Fruit fly (Drosophila melanogaster): Measurements from ENCODE around the gene Dred.

The Dred gene

DNA sequence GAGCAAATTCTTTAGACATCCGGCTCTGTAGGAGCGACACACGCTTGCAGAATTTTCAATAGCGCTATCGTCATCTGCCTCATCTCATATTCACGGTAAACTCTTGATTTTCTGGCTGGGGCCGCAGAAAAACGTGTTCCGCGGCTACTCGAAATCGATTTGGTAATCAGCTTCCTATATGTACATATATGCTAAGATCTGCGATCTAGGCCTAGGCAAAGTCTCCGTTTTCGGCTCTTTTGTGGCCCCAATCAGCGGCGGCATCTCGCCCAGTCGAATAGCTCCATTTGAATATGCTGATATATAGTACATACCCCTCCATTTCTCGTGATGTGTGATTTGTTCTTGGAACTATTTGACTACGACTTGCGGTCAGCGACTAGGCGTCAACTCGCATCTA is 19.0 kb upstream of the Dred start:
- TF ChIP-seq Sin3A (optimal IDR thresholded peaks at IDR 0.05) (no peak), insv (optimal IDR thresholded peaks at IDR 0.05) (no peak), Myc (optimal IDR thresholded peaks at IDR 0.05) (no peak)

DNA sequence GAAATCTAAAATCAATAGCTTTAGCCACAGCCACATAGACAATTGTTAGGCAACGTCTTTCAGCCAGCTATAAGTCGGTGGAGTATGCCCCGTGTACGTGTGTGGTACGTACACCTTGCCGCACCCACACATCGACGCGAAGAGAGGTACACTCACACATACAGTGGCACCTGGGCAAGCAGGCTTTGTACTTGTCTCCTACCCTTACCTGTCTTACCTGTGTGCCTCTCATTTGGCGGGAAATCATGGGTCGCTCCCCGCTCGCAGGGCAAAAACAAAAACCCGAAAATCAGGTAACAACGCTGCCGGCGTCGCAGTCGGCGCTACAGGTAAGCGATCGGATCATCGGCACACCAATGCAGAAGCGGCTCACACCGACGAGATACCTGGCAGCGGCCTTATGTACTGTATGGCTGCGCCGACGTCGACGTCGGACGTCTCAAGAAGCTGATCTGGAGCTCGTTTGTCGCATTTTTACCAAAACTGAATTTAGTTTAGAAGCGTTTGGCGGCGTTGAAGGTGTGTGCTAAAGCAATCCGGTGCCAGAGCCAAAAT is 18.2 kb upstream of the Dred start:
- no peak for TF ChIP-seq ttk (optimal IDR thresholded peaks at IDR 0.05)
- TF ChIP-seq Sin3A (optimal IDR thresholded peaks at IDR 0.05), result no peak
- TF ChIP-seq psq (optimal IDR thresholded peaks at IDR 0.05), result no peak
- no peak for TF ChIP-seq h (optimal IDR thresholded peaks at IDR 0.05)
- no peak for TF ChIP-seq Myc (optimal IDR thresholded peaks at IDR 0.05)
- no peak for TF ChIP-seq insv (optimal IDR thresholded peaks at IDR 0.05)

dm6 chr3L:19561745-19562144 is 17.7 kb upstream of the Dred start:
- TF ChIP-seq ttk (optimal IDR thresholded peaks at IDR 0.05), result no peak
- TF ChIP-seq Sin3A (optimal IDR thresholded peaks at IDR 0.05), result no peak
- no peak for TF ChIP-seq psq (optimal IDR thresholded peaks at IDR 0.05)
- no peak for TF ChIP-seq Myc (optimal IDR thresholded peaks at IDR 0.05)
- TF ChIP-seq h (optimal IDR thresholded peaks at IDR 0.05), result no peak
- TF ChIP-seq insv (optimal IDR thresholded peaks at IDR 0.05), result no peak

DNA sequence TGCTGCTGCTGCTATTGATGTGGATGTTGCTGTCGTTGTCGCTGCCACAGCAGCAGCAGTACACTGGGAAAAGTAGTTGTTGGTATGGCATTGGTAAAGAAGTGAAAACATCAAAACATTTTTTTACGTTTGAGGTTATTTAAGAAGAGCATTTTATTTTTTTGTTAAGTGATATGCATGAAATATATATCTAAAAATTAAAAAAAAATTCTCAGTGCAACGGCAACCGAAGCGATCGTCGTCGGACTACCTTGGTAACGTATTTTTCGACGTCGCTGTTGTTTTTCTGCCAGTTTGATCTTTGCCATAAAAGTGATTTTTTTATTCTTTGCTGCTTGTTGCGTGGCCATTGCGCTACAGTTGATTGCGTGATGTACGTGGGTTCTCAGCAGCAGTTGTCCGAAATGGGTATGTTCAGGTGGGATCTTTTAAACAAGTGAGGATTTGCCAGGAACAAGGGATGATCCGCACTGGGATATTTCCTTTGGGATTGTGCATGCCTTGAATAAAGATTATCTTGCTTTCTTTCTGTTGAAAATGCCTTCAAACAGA is 16.8 kb upstream of the Dred start:
- TF ChIP-seq psq (optimal IDR thresholded peaks at IDR 0.05) (no peak), insv (optimal IDR thresholded peaks at IDR 0.05) (no peak), h (optimal IDR thresholded peaks at IDR 0.05) (no peak), Sin3A (optimal IDR thresholded peaks at IDR 0.05) (no peak), Myc (optimal IDR thresholded peaks at IDR 0.05) (no peak), ttk (optimal IDR thresholded peaks at IDR 0.05) (no peak)

DNA sequence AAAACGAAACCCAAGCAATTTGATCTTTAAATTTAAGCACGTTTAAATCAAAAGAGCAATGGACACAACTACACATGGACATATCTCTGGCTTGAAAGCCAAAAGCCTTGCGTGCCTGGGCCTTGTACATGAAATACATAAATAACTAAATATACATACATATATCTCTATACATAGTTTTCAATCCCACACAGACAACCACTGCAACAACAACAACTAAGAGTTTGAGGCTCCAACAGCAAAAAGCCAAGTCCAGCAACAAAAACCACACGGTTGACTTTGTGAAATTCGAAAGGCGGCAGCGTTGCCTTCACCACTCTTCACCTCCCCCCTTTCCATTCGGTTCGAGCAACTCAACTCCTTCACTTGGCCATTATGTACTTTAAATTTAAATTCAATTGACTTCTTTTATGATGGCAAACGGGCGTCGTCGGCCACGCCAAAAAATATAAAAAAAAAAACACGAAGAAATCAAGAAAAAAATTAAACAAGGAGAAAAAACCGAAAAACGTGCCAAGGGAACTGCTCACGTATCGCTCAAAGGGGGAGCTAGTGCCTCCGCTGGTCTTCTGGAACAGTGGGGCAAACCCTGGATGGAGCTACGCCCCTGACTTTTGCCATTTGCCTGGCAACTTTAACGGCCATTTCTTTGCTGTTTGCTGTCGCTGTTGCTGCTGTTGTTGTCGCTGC is 16.1 kb upstream of the Dred start:
- TF ChIP-seq Myc (optimal IDR thresholded peaks at IDR 0.05) (no peak), ttk (optimal IDR thresholded peaks at IDR 0.05) (no peak), h (optimal IDR thresholded peaks at IDR 0.05) (no peak), psq (optimal IDR thresholded peaks at IDR 0.05) (no peak), Sin3A (optimal IDR thresholded peaks at IDR 0.05) (no peak), insv (optimal IDR thresholded peaks at IDR 0.05) (no peak)

- TF ChIP-seq insv (optimal IDR thresholded peaks at IDR 0.05) (no peak), ttk (optimal IDR thresholded peaks at IDR 0.05) (no peak), h (optimal IDR thresholded peaks at IDR 0.05) (no peak), Sin3A (optimal IDR thresholded peaks at IDR 0.05) (no peak), Myc (optimal IDR thresholded peaks at IDR 0.05) (no peak), psq (optimal IDR thresholded peaks at IDR 0.05) (no peak)
These were observed 15.2 kb upstream of the Dred start for dm6 chr3L:19559171-19559570.

DNA sequence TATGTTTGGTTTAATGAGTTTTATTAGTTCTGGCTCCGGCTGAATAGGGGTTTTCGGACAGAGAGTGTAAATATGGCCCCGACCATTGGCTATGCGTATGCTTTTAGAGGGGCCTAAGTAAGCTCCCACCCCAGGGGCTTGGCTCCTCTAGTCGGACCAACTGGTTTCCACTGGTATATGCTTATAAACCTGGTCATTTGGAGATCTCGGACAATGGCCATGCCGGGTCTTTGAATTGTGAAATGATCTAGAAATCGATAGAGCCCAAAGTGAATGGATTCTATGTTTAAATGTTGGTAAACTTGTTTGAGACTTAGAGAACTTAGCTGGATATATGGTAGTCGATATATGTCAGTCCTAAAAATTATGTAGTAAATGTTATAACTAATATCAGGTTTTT is 14.7 kb upstream of the Dred start:
- TF ChIP-seq Myc (optimal IDR thresholded peaks at IDR 0.05) (no peak), h (optimal IDR thresholded peaks at IDR 0.05) (no peak), insv (optimal IDR thresholded peaks at IDR 0.05) (no peak), ttk (optimal IDR thresholded peaks at IDR 0.05) (no peak), Sin3A (optimal IDR thresholded peaks at IDR 0.05) (no peak), psq (optimal IDR thresholded peaks at IDR 0.05) (no peak)

dm6 chr3L:19557996-19558375 is 14.0 kb upstream of the Dred start:
- TF ChIP-seq psq (optimal IDR thresholded peaks at IDR 0.05), result no peak
- no peak for TF ChIP-seq Myc (optimal IDR thresholded peaks at IDR 0.05)

DNA sequence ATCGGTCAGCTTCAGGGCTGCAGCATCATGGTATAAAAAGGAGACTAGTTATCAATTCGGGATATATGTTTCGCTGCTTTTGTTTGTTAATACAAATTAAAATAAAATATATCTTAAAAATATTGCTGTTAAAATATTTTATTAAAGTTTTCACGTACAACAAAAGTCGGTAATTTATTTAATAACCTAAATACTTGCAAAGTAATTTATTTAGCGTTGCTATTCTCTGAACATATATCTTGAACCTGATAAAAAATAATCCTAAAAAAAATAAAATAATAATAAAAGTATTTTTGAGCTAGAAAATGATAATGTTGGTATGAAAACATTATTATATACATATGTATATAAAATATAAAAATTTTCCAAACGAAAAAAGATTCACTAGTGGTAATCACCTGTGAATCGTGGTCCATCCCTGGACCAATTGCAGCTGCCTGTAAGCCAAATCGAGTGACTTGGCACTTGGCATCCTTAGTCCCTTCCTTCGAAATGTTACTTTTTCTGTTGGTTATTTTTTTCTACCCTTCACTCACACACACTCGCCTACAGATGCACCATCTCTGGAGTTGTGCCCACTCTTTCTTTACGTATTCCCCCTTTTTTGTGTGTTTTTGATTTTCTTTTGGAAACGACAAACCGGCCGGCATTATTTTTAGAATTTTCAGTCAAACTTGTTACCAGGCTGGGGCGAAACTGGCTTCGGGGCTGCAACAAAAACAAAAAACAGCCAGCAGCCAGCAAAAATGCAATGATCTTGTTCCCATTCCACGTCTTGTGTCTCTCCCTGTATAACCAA is 13.4 kb upstream of the Dred start:
- TF ChIP-seq h (optimal IDR thresholded peaks at IDR 0.05) (no peak), Myc (optimal IDR thresholded peaks at IDR 0.05) (no peak), insv (optimal IDR thresholded peaks at IDR 0.05) (no peak), Sin3A (optimal IDR thresholded peaks at IDR 0.05) (no peak), psq (optimal IDR thresholded peaks at IDR 0.05) (no peak), ttk (optimal IDR thresholded peaks at IDR 0.05) (no peak)

DNA sequence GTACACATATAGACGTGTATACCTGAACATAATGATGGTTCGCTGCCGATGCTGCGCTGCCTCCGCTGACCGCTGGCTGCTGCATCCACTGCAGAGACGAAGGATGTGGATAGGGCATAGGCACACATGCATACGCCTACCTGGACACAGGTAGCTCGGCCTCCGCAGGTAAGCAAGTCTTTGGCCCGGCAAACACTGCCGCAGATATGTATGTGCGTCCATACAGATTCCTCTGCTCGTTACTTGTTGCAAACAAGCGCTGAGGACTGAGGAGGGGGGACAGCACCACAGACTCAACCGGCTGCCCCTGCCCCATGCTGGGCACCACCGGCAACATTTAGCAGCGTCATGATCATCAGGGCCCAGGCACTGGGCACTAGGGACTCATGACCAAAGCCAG is 12.7 kb upstream of the Dred start:
- TF ChIP-seq insv (optimal IDR thresholded peaks at IDR 0.05) (no peak), ttk (optimal IDR thresholded peaks at IDR 0.05) (no peak), Sin3A (optimal IDR thresholded peaks at IDR 0.05) (no peak), h (optimal IDR thresholded peaks at IDR 0.05) (no peak), psq (optimal IDR thresholded peaks at IDR 0.05) (no peak), Myc (optimal IDR thresholded peaks at IDR 0.05) (no peak)

- no peak for TF ChIP-seq psq (optimal IDR thresholded peaks at IDR 0.05)
- TF ChIP-seq h (optimal IDR thresholded peaks at IDR 0.05), result no peak
- TF ChIP-seq insv (optimal IDR thresholded peaks at IDR 0.05), result no peak
- TF ChIP-seq Sin3A (optimal IDR thresholded peaks at IDR 0.05), result no peak
- TF ChIP-seq ttk (optimal IDR thresholded peaks at IDR 0.05), result no peak
- no peak for TF ChIP-seq Myc (optimal IDR thresholded peaks at IDR 0.05)
These were observed 12.0 kb upstream of the Dred start for dm6 chr3L:19555906-19556457.

- no peak for TF ChIP-seq Myc (optimal IDR thresholded peaks at IDR 0.05)
- no peak for TF ChIP-seq ttk (optimal IDR thresholded peaks at IDR 0.05)
- TF ChIP-seq insv (optimal IDR thresholded peaks at IDR 0.05), result no peak
- TF ChIP-seq h (optimal IDR thresholded peaks at IDR 0.05), result no peak
- no peak for TF ChIP-seq psq (optimal IDR thresholded peaks at IDR 0.05)
- TF ChIP-seq Sin3A (optimal IDR thresholded peaks at IDR 0.05), result no peak
These were observed 8.2 kb upstream of the Dred start, which contains the start of the genes Ltn1 and CG9300 for dm6 chr3L:19552136-19552773. TSS of gene Ltn1 (minus strand) at chr3L:19552290. TSS of gene CG9300 (plus strand) at chr3L:19552420.

Measured in Kc167 (cell line).